Fruit fly (Drosophila melanogaster): Measurements from ENCODE around the gene ppk27.

Gene ppk27

dm6 chr3L:3755713-3756112 lies 712 bp upstream of the ppk27 start (continued):
- no peak for TF ChIP-seq CG18011 (GFP tag; optimal IDR thresholded peaks at IDR 0.05)
- TF ChIP-seq CG8478 (optimal IDR thresholded peaks at IDR 0.05): no peak
- no peak for TF ChIP-seq cato (GFP tag; optimal IDR thresholded peaks at IDR 0.05; ENCODE audit: borderline replicate concordance)
- no peak for TF ChIP-seq Sox100B (GFP tag; optimal IDR thresholded peaks at IDR 0.05)
- TF ChIP-seq CG1233 (GFP tag; optimal IDR thresholded peaks at IDR 0.05): no peak
- no peak for TF ChIP-seq zfh2 (GFP tag; optimal IDR thresholded peaks at IDR 0.05)
- TF ChIP-seq chm (GFP tag; IDR thresholded peaks at IDR 0.05): no peak
- peak; percentile 65 for TF ChIP-seq Med (GFP tag)
- no peak for TF ChIP-seq CG31388 (GFP tag; optimal IDR thresholded peaks at IDR 0.05)
- no peak for TF ChIP-seq esg (GFP tag; conservative IDR thresholded peaks at IDR 0.05)
- no peak for TF ChIP-seq Atf-2 (GFP tag; optimal IDR thresholded peaks at IDR 0.05)
- TF ChIP-seq tx (GFP tag; optimal IDR thresholded peaks at IDR 0.05): no peak
- TF ChIP-seq pzg (GFP tag; optimal IDR thresholded peaks at IDR 0.05): no peak
- no peak for TF ChIP-seq CG3995 (GFP tag; optimal IDR thresholded peaks at IDR 0.05)
- TF ChIP-seq CG3065 (GFP tag; optimal IDR thresholded peaks at IDR 0.05): no peak
- no peak for TF ChIP-seq dpn (GFP tag; optimal IDR thresholded peaks at IDR 0.05)
- no peak for TF ChIP-seq CG31441 (GFP tag; IDR thresholded peaks at IDR 0.05)
- TF ChIP-seq HmgZ (tag; optimal IDR thresholded peaks at IDR 0.05): no peak
- no peak for TF ChIP-seq croc (GFP tag; conservative IDR thresholded peaks at IDR 0.05)
- TF ChIP-seq Dek (tag; optimal IDR thresholded peaks at IDR 0.05): no peak
- TF ChIP-seq CG5953 (GFP tag; IDR thresholded peaks at IDR 0.05): no peak
- no peak for TF ChIP-seq CG1792 (GFP tag; optimal IDR thresholded peaks at IDR 0.05)
- TF ChIP-seq bbx (GFP tag; IDR thresholded peaks at IDR 0.05; ENCODE audit: partially characterized antibody): no peak
- no peak for TF ChIP-seq oc (tag; optimal IDR thresholded peaks at IDR 0.05)
- no peak for TF ChIP-seq dmrt11E (tag; optimal IDR thresholded peaks at IDR 0.05)
- no peak for TF ChIP-seq h (optimal IDR thresholded peaks at IDR 0.05)
- no peak for TF ChIP-seq CG1529 (GFP tag; optimal IDR thresholded peaks at IDR 0.05)
- TF ChIP-seq tll (GFP tag; optimal IDR thresholded peaks at IDR 0.05): no peak
- peak in 1 of 2 experiments; percentile 33 for TF ChIP-seq insv (GFP tag; optimal IDR thresholded peaks at IDR 0.05)
- TF ChIP-seq Hand (GFP tag; optimal IDR thresholded peaks at IDR 0.05): no peak
- TF ChIP-seq CG10565 (GFP tag; optimal IDR thresholded peaks at IDR 0.05): no peak
- no peak for TF ChIP-seq wor (GFP tag; IDR thresholded peaks at IDR 0.05)
- TF ChIP-seq lbe (GFP tag; optimal IDR thresholded peaks at IDR 0.05): no peak
- no peak for TF ChIP-seq CG6683 (GFP tag; optimal IDR thresholded peaks at IDR 0.05)
- TF ChIP-seq CG14441 (GFP tag; IDR thresholded peaks at IDR 0.05): no peak
- no peak for TF ChIP-seq disco-r (GFP tag; optimal IDR thresholded peaks at IDR 0.05)
- no peak for TF ChIP-seq Fer2 (tag; optimal IDR thresholded peaks at IDR 0.05)
- TF ChIP-seq klu (GFP tag; IDR thresholded peaks at IDR 0.05): no peak
- TF ChIP-seq CG7963 (GFP tag; IDR thresholded peaks at IDR 0.05; ENCODE audit: partially characterized antibody): no peak
- TF ChIP-seq sd (tag; optimal IDR thresholded peaks at IDR 0.05): peak; percentile 47
- TF ChIP-seq CG13775 (GFP tag; optimal IDR thresholded peaks at IDR 0.05): no peak
- TF ChIP-seq zen2 (GFP tag; IDR thresholded peaks at IDR 0.05; ENCODE audit: partially characterized antibody): no peak
- peak; percentile 11 for TF ChIP-seq gem (tag; optimal IDR thresholded peaks at IDR 0.05)
- TF ChIP-seq CG43689 (GFP tag; IDR thresholded peaks at IDR 0.05): no peak
- TF ChIP-seq Sry-δ (GFP tag; optimal IDR thresholded peaks at IDR 0.05): no peak
- no peak for TF ChIP-seq CG8924 (tag; optimal IDR thresholded peaks at IDR 0.05)
- no peak for TF ChIP-seq Atf3 (GFP tag; optimal IDR thresholded peaks at IDR 0.05)
- TF ChIP-seq Taf1 (GFP tag; IDR thresholded peaks at IDR 0.05): no peak
- no peak for TF ChIP-seq pan (optimal IDR thresholded peaks at IDR 0.05)
- TF ChIP-seq pan (GFP tag; optimal IDR thresholded peaks at IDR 0.05 in 1 of 2, IDR thresholded peaks at IDR 0.05 in 1 of 2): no peak
- no peak for TF ChIP-seq CG4282 (GFP tag; optimal IDR thresholded peaks at IDR 0.05)
- peak; percentile 14 for TF ChIP-seq CG3163 (GFP tag; optimal IDR thresholded peaks at IDR 0.05)
- TF ChIP-seq D19A (tag; optimal IDR thresholded peaks at IDR 0.05): no peak
